Fruit fly (Drosophila melanogaster): ENCODE results near the gene CG9692.
A peak's percentile ranks its signal among the peaks of the same experiment; 100 is the strongest.

CG9692 gene

DNA sequence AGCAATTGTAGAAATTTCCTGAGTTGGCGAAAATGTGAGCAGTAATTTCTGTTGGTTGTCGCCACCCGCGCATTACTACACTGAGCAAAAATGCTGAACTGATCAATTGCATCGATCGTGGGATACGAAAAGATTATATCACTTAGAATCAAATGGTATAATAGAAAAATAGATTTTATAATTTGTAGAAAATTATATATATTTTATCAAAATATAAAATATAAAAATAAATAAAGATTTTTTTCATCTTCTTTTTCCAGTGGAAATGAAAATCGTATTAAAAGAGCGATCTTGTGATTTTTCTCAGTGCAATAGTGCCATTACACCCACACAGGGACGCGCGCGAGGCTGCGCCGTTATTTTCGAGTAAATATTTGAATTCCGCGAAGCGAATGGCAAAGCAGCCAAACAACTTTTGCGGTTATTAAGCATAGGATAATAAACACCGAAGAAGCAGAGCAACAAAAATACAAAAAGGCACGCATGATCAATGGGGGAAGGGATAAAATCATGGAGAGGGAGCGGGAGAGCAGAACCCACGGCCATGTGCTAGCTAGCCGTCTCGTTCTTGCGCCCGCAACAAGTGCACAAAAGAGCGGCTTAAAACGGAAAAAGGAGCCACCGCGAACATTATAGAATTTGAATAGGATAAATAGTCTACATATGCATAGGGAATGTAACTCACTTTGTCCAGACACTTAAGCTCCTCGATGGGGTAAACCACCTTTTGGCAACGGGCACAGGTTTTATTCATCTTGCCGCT is 5.7 kb downstream of the CG9692 start (continued):
- no peak for TF ChIP-seq ssp (GFP tag; IDR thresholded peaks at IDR 0.05)
- no peak for TF ChIP-seq D (optimal IDR thresholded peaks at IDR 0.05)
- TF ChIP-seq D (GFP tag; optimal IDR thresholded peaks at IDR 0.05): peak; percentile 26
- TF ChIP-seq ab (GFP tag; optimal IDR thresholded peaks at IDR 0.05): no peak
- TF ChIP-seq Kr (GFP tag; optimal IDR thresholded peaks at IDR 0.05): peak; percentile 0
- TF ChIP-seq CG16863 (GFP tag; optimal IDR thresholded peaks at IDR 0.05): no peak
- no peak for TF ChIP-seq kah (GFP tag; optimal IDR thresholded peaks at IDR 0.05)
- no peak for TF ChIP-seq h (optimal IDR thresholded peaks at IDR 0.05)
- TF ChIP-seq CG4282 (GFP tag; optimal IDR thresholded peaks at IDR 0.05): no peak
- no peak for TF ChIP-seq Oaz (GFP tag; IDR thresholded peaks at IDR 0.05)
- TF ChIP-seq NFAT (GFP tag; IDR thresholded peaks at IDR 0.05): 0 out of 2 replicates have a peak, but pooled peaks have one; percentile 25
- no peak for TF ChIP-seq Rx (GFP tag; IDR thresholded peaks at IDR 0.05)
- 0 out of 3 replicates have a peak, but pooled peaks have one; percentile 32 for TF ChIP-seq zfh1 (GFP tag; IDR thresholded peaks at IDR 0.05)
- TF ChIP-seq chm (GFP tag; IDR thresholded peaks at IDR 0.05): no peak; the same call in 1 of the 2 replicates
- no peak for TF ChIP-seq CG32772 (GFP tag; IDR thresholded peaks at IDR 0.05)
- TF ChIP-seq sima (GFP tag; optimal IDR thresholded peaks at IDR 0.05): no peak
- peak; percentile 54; the same call in 2 of the 3 replicates for TF ChIP-seq CG7357 (GFP tag; IDR thresholded peaks at IDR 0.05)
- no peak for TF ChIP-seq CHES-1-like (GFP tag; optimal IDR thresholded peaks at IDR 0.05)
- no peak for TF ChIP-seq CG1233 (GFP tag; optimal IDR thresholded peaks at IDR 0.05)
- TF ChIP-seq ranshi (GFP tag; IDR thresholded peaks at IDR 0.05): peak; percentile 36; the same call in 1 of the 2 replicates
- 0 out of 3 replicates have a peak, but pooled peaks have one; percentile 32 for TF ChIP-seq ken (GFP tag; IDR thresholded peaks at IDR 0.05)
- TF ChIP-seq Elba2 (GFP tag; optimal IDR thresholded peaks at IDR 0.05): no peak
- no peak for TF ChIP-seq tin (GFP tag; optimal IDR thresholded peaks at IDR 0.05)
- TF ChIP-seq Ssrp (tag; optimal IDR thresholded peaks at IDR 0.05): peak; percentile 6
- TF ChIP-seq Xbp1 (GFP tag; optimal IDR thresholded peaks at IDR 0.05): no peak
- no peak for TF ChIP-seq CG9876 (GFP tag; optimal IDR thresholded peaks at IDR 0.05)
- peak; percentile 67 for TF ChIP-seq Rfx (GFP tag; IDR thresholded peaks at IDR 0.05)
- TF ChIP-seq E2f2 (GFP tag; IDR thresholded peaks at IDR 0.05): peak; percentile 28; the same call in 1 of the 2 replicates
- TF ChIP-seq CG6813 (GFP tag; optimal IDR thresholded peaks at IDR 0.05): peak; percentile 25
- peak; percentile 67 for TF ChIP-seq CG31441 (GFP tag; IDR thresholded peaks at IDR 0.05)
- no peak for TF ChIP-seq Dip3 (GFP tag; optimal IDR thresholded peaks at IDR 0.05)
- TF ChIP-seq jing (GFP tag; optimal IDR thresholded peaks at IDR 0.05): no peak
- TF ChIP-seq Ravus (GFP tag; IDR thresholded peaks at IDR 0.05): no peak
- no peak for TF ChIP-seq toy (GFP tag; IDR thresholded peaks at IDR 0.05)
- no peak for TF ChIP-seq Dip2 (GFP tag; IDR thresholded peaks at IDR 0.05)
- no peak for TF ChIP-seq nau (GFP tag; optimal IDR thresholded peaks at IDR 0.05)
- no peak for TF ChIP-seq her (GFP tag; optimal IDR thresholded peaks at IDR 0.05)
- TF ChIP-seq Meics (GFP tag; optimal IDR thresholded peaks at IDR 0.05): peak; percentile 18
- TF ChIP-seq CG15601 (tag; optimal IDR thresholded peaks at IDR 0.05): no peak
- TF ChIP-seq CG30020 (tag; optimal IDR thresholded peaks at IDR 0.05): no peak
- peak; percentile 35; the same call in 1 of the 2 replicates for TF ChIP-seq vvl (GFP tag; IDR thresholded peaks at IDR 0.05)
- TF ChIP-seq CG18764 (GFP tag; optimal IDR thresholded peaks at IDR 0.05): no peak
- peak; percentile 31 for TF ChIP-seq CG10274 (GFP tag; optimal IDR thresholded peaks at IDR 0.05)
- TF ChIP-seq HLH3B (GFP tag; IDR thresholded peaks at IDR 0.05): peak; percentile 35; the same call in 1 of the 2 replicates
- no peak for TF ChIP-seq Mrtf (GFP tag; IDR thresholded peaks at IDR 0.05)
- peak; percentile 59 for TF ChIP-seq CG8388 (GFP tag; optimal IDR thresholded peaks at IDR 0.05)
- no peak for TF ChIP-seq br (optimal IDR thresholded peaks at IDR 0.05)
- TF ChIP-seq CG13424 (tag; optimal IDR thresholded peaks at IDR 0.05): peak; percentile 6
- TF ChIP-seq CG17568 (GFP tag; optimal IDR thresholded peaks at IDR 0.05): no peak
- TF ChIP-seq aop (GFP tag; IDR thresholded peaks at IDR 0.05): no peak
- TF ChIP-seq PHDP (tag; optimal IDR thresholded peaks at IDR 0.05): peak; percentile 29
- no peak for TF ChIP-seq tio (GFP tag; optimal IDR thresholded peaks at IDR 0.05)

Data from whole organism, embryonic.